Worm (Caenorhabditis elegans) whole organism, L4/young adult: Measurements from ENCODE around the gene C10G8.4.

Experiments used
- W03F9.2 ChIP-seq: fragments of 150-350 bp; optimal IDR thresholded peaks from 2 replicates; lab custom pipeline; 2014; ENCODE audit warnings: missing biosample characterization, missing genetic modification characterization
- dao-5 ChIP-seq: sonication (generic microtip); optimal IDR thresholded peaks from 2 replicates; lab custom pipeline; 2016; ENCODE audit warnings: missing genotype, missing genetic modification characterization, moderate library complexity, missing compliant biosample characterization
- him-1 ChIP-seq: sonication (generic microtip); optimal IDR thresholded peaks from 2 replicates; lab custom pipeline; 2016; ENCODE audit warnings: missing genotype, missing genetic modification reagents, missing genetic modification characterization, missing compliant biosample characterization

DNA sequence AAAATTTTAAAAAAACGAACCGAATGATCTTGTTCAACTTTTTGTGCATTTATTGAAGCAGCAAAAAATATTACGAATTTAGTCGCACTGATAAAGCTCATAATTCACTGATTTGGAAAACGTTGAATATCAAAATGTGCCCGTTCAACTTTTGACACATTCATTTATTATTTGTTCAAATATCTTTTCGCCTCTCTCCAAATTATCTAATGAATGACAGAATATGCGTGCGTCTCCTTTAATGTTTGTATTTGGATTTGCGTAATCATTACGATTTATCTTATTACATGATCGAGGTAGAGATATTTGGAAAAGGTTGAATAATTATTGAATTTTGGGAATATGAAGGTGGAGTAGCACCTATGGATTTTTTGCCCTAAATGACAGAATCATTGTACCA is 37.7 kb downstream of the C10G8.4 start, which contains the start of gene T09D3.3:
- TF ChIP-seq him-1 (tag; lab: Kevin White, UChicago), result no peak
- no peak for TF ChIP-seq W03F9.2 (tag; lab: Kevin White, UChicago)
- TF ChIP-seq dao-5, result no peak
